Worm (Caenorhabditis elegans): ENCODE results near the gene F28H7.7.

ce11 chrV:10725424-10725951 is 28.5 kb downstream of the F28H7.7 start:
- no peak for TF ChIP-seq fkh-10 (GFP tag; optimal IDR thresholded peaks at IDR 0.05)
- no peak for TF ChIP-seq ahr-1 (tag; optimal IDR thresholded peaks at IDR 0.05)
- TF ChIP-seq ama-1 (optimal IDR thresholded peaks at IDR 0.05) = no peak
- TF ChIP-seq ceh-31 (tag; optimal IDR thresholded peaks at IDR 0.05) = no peak
- no peak for TF ChIP-seq hlh-15 (tag; optimal IDR thresholded peaks at IDR 0.05)
- no peak for TF ChIP-seq gmeb-2 (tag; optimal IDR thresholded peaks at IDR 0.05)
- TF ChIP-seq sdc-2 (tag; optimal IDR thresholded peaks at IDR 0.05) = no peak
- no peak for TF ChIP-seq unc-86 (tag; optimal IDR thresholded peaks at IDR 0.05)
- no peak for TF ChIP-seq fax-1 (tag; optimal IDR thresholded peaks at IDR 0.05)
- TF ChIP-seq unc-55 (GFP tag; optimal IDR thresholded peaks at IDR 0.05) = no peak
- no peak for TF ChIP-seq nhr-232 (tag; optimal IDR thresholded peaks at IDR 0.05)
- TF ChIP-seq nfya-1 (tag; optimal IDR thresholded peaks at IDR 0.05) = no peak
- TF ChIP-seq F13H6.1 (tag; optimal IDR thresholded peaks at IDR 0.05) = no peak
